Fruit fly (Drosophila melanogaster) whole organism, embryonic: Measurements from ENCODE around the gene Lasp.

Experiments used
- Awh ChIP-seq: fragments of 200-800 bp; sonication (Bioruptor generic); IDR thresholded peaks from 2 replicates; pipeline ENCODE4, ENCODE4 v1.3.6; 2022; ENCODE audit warnings: missing biosample characterization, missing genetic modification characterization
- Bgb ChIP-seq: fragments of 200-800 bp; sonication (Bioruptor generic); IDR thresholded peaks from 2 replicates; pipeline ENCODE4 v1.3.6; 2022; ENCODE audit warnings: missing biosample characterization, missing genetic modification characterization; ENCODE audit not compliant: partially characterized antibody
- CG1024 ChIP-seq: fragments of 200-800 bp; sonication (Bioruptor generic); IDR thresholded peaks from 2 replicates; pipeline ENCODE4 v1.3.6; 2022; ENCODE audit warnings: missing biosample characterization, missing genetic modification characterization
- CG10654 ChIP-seq: fragments of 200-800 bp; sonication (Bioruptor generic); optimal IDR thresholded peaks from 2 replicates; lab custom pipeline; 2016; ENCODE audit warnings: missing biosample characterization, missing genetic modification characterization
- CG11560 ChIP-seq: fragments of 200-800 bp; sonication (Bioruptor generic); IDR thresholded peaks from 3 replicates; pipeline ENCODE4 v1.3.6; 2022; ENCODE audit warnings: missing biosample characterization, missing genetic modification characterization
- CG11696 ChIP-seq: fragments of 200-800 bp; sonication (Bioruptor generic); IDR thresholded peaks from 2 replicates; pipeline ENCODE4 v1.3.6; 2022; ENCODE audit warnings: missing biosample characterization, missing genetic modification characterization
- CG12155 ChIP-seq: fragments of 200-800 bp; sonication (Bioruptor generic); optimal IDR thresholded peaks from 3 replicates; lab custom pipeline; 2016; ENCODE audit warnings: missing biosample characterization, missing genetic modification characterization
- CG12391 ChIP-seq: fragments of 200-800 bp; sonication (Bioruptor generic); optimal IDR thresholded peaks from 3 replicates; lab custom pipeline; 2018; ENCODE audit warnings: missing biosample characterization, mild to moderate bottlenecking, missing genetic modification characterization, moderate library complexity
- CG12942 ChIP-seq: fragments of 200-800 bp; sonication (Bioruptor generic); optimal IDR thresholded peaks from 3 replicates; lab custom pipeline; 2016; ENCODE audit warnings: missing biosample characterization, missing genetic modification characterization
- CG1602 ChIP-seq: fragments of 200-800 bp; sonication (Bioruptor generic); optimal IDR thresholded peaks from 3 replicates; lab custom pipeline; 2016; ENCODE audit warnings: missing biosample characterization, missing genetic modification characterization
- CG1647 ChIP-seq: fragments of 200-800 bp; sonication (Bioruptor generic); optimal IDR thresholded peaks from 3 replicates; lab custom pipeline; 2016; ENCODE audit warnings: missing biosample characterization, missing genetic modification characterization
- CG2120 ChIP-seq: fragments of 200-800 bp; sonication (Bioruptor generic); optimal IDR thresholded peaks from 3 replicates; lab custom pipeline; 2016; ENCODE audit warnings: missing biosample characterization, missing genetic modification characterization
- CG4707 ChIP-seq: fragments of 200-800 bp; sonication (Bioruptor generic); optimal IDR thresholded peaks from 2 replicates; lab custom pipeline; 2018; ENCODE audit warnings: missing biosample characterization, mild to moderate bottlenecking, missing genetic modification characterization, moderate library complexity
- CG5180 ChIP-seq: fragments of 200-800 bp; sonication (Bioruptor generic); optimal IDR thresholded peaks from 3 replicates; lab custom pipeline; 2017; ENCODE audit warnings: missing biosample characterization, missing genetic modification characterization, mild to moderate bottlenecking, moderate library complexity, missing genetic modification reagents
- CG7271 ChIP-seq: fragments of 200-800 bp; sonication (Bioruptor generic); optimal IDR thresholded peaks from 2 replicates; lab custom pipeline; 2018; ENCODE audit warnings: missing biosample characterization, mild to moderate bottlenecking, missing genetic modification characterization, moderate library complexity
- CG7786 ChIP-seq: fragments of 200-800 bp; sonication (Bioruptor generic); optimal IDR thresholded peaks from 2 replicates; lab custom pipeline; 2016; ENCODE audit warnings: missing biosample characterization, missing genetic modification characterization
- CG8388 ChIP-seq: fragments of 200-800 bp; sonication (Bioruptor generic); optimal IDR thresholded peaks from 2 replicates; lab custom pipeline; 2019; ENCODE audit warnings: missing biosample characterization, mild to moderate bottlenecking, missing genetic modification characterization, moderate library complexity
- Dad ChIP-seq: fragments of 200-800 bp; sonication (Bioruptor generic); optimal IDR thresholded peaks from 3 replicates; lab custom pipeline; 2016; ENCODE audit warnings: missing biosample characterization, missing genetic modification characterization
- HLH54F ChIP-seq: fragments of 200-800 bp; sonication (Bioruptor generic); optimal IDR thresholded peaks from 3 replicates; lab custom pipeline; 2016; ENCODE audit warnings: missing biosample characterization, missing genetic modification characterization
- Hey ChIP-seq: fragments of 200-800 bp; sonication (Bioruptor generic); optimal IDR thresholded peaks from 3 replicates; lab custom pipeline; 2018; ENCODE audit warnings: missing biosample characterization, mild to moderate bottlenecking, missing genetic modification characterization
- HmgZ ChIP-seq: fragments of 200-800 bp; sonication (Bioruptor generic); optimal IDR thresholded peaks from 2 replicates; lab custom pipeline; 2018; ENCODE audit warnings: missing biosample characterization, mild to moderate bottlenecking, missing genetic modification characterization
- Oli ChIP-seq: fragments of 200-800 bp; sonication (Bioruptor generic); optimal IDR thresholded peaks from 2 replicates; lab custom pipeline; 2018; ENCODE audit warnings: missing biosample characterization, mild to moderate bottlenecking, missing genetic modification characterization, moderate library complexity
- Ptx1 ChIP-seq: fragments of 200-800 bp; sonication (Bioruptor generic); IDR thresholded peaks from 2 replicates; pipeline ENCODE4 v1.3.6; 2022; ENCODE audit warnings: missing biosample characterization, missing genetic modification characterization
- Six4 ChIP-seq: fragments of 200-800 bp; sonication (Bioruptor generic); optimal IDR thresholded peaks from 2 replicates; lab custom pipeline; 2016; ENCODE audit warnings: missing biosample characterization, missing genetic modification characterization
- Sry-δ ChIP-seq: fragments of 200-800 bp; sonication (Bioruptor generic); optimal IDR thresholded peaks from 2 replicates; lab custom pipeline; 2016; ENCODE audit warnings: missing biosample characterization, missing genetic modification characterization
- amos ChIP-seq: fragments of 200-800 bp; sonication (Bioruptor generic); IDR thresholded peaks from 2 replicates; pipeline ENCODE4 v1.3.6; 2022; ENCODE audit warnings: missing biosample characterization, missing genetic modification characterization; ENCODE audit not compliant: partially characterized antibody
- aop ChIP-seq: fragments of 200-800 bp; sonication (Bioruptor generic); IDR thresholded peaks from 2 replicates; pipeline ENCODE4 v1.3.6; 2022; ENCODE audit warnings: missing biosample characterization, missing genetic modification characterization
- bsh ChIP-seq, 2 experiments: fragments of 200-800 bp; sonication (Bioruptor generic); optimal IDR thresholded peaks; 2 replicates each; lab custom pipeline; 2017 to 2018; ENCODE audit warnings: mild to moderate bottlenecking in 2 of 2, missing biosample characterization in 2 of 2, missing genetic modification characterization in 2 of 2, moderate library complexity in 1 of 2
- cg ChIP-seq: fragments of 200-800 bp; sonication (Bioruptor generic); optimal IDR thresholded peaks from 3 replicates; lab custom pipeline; 2019; ENCODE audit warnings: missing biosample characterization, mild to moderate bottlenecking, missing genetic modification characterization, moderate library complexity
- chn ChIP-seq: fragments of 200-800 bp; sonication (Bioruptor generic); optimal IDR thresholded peaks from 2 replicates; lab custom pipeline; 2016; ENCODE audit warnings: missing biosample characterization, missing genetic modification characterization
- crol ChIP-seq: fragments of 200-800 bp; sonication (Bioruptor generic); IDR thresholded peaks from 2 replicates; pipeline ENCODE4 v1.3.6; 2022; ENCODE audit warnings: missing biosample characterization, missing genetic modification characterization
- dmrt99B ChIP-seq: fragments of 200-800 bp; sonication (Bioruptor generic); optimal IDR thresholded peaks from 2 replicates; lab custom pipeline; 2018; ENCODE audit warnings: missing biosample characterization, mild to moderate bottlenecking, missing genetic modification characterization, moderate library complexity
- eve ChIP-seq, 2 experiments: fragments of >200 bp; optimal IDR thresholded peaks; 2 replicates each; lab custom pipeline; 2017; ENCODE audit warnings: missing biosample characterization in 2 of 2, missing genetic modification characterization in 2 of 2
- fd102C ChIP-seq: fragments of 200-800 bp; sonication (Bioruptor generic); optimal IDR thresholded peaks from 2 replicates; lab custom pipeline; 2018; ENCODE audit warnings: missing biosample characterization, mild to moderate bottlenecking, missing genetic modification characterization, moderate library complexity
- fd64A ChIP-seq: fragments of 200-800 bp; sonication (Bioruptor generic); optimal IDR thresholded peaks from 3 replicates; lab custom pipeline; 2018; ENCODE audit warnings: missing biosample characterization, mild to moderate bottlenecking, missing genetic modification characterization
- gcm2 ChIP-seq: fragments of 200-800 bp; sonication (Bioruptor generic); optimal IDR thresholded peaks from 2 replicates; lab custom pipeline; 2016; ENCODE audit warnings: missing biosample characterization, missing genetic modification characterization
- mam ChIP-seq: fragments of 200-800 bp; sonication (Bioruptor generic); optimal IDR thresholded peaks from 3 replicates; lab custom pipeline; 2016; ENCODE audit warnings: missing biosample characterization, missing genetic modification characterization
- mld ChIP-seq: fragments of 200-800 bp; sonication (Bioruptor generic); IDR thresholded peaks from 3 replicates; pipeline ENCODE4 v1.3.6; 2022; ENCODE audit warnings: missing biosample characterization, missing genetic modification characterization; ENCODE audit not compliant: partially characterized antibody
- oc ChIP-seq: fragments of 200-800 bp; sonication (Bioruptor generic); optimal IDR thresholded peaks from 2 replicates; lab custom pipeline; 2018; ENCODE audit warnings: missing biosample characterization, mild to moderate bottlenecking, missing genetic modification characterization, moderate library complexity
- otp ChIP-seq: fragments of 200-800 bp; sonication (Bioruptor generic); IDR thresholded peaks from 3 replicates; pipeline ENCODE4, ENCODE4 v1.3.6; 2022; ENCODE audit warnings: missing biosample characterization, missing genetic modification characterization
- pita ChIP-seq: fragments of 200-800 bp; sonication (Bioruptor generic); optimal IDR thresholded peaks from 2 replicates; lab custom pipeline; 2017; ENCODE audit warnings: missing biosample characterization, mild to moderate bottlenecking, missing genetic modification characterization
- pnt ChIP-seq: fragments of 200-800 bp; sonication (Bioruptor generic); optimal IDR thresholded peaks from 3 replicates; lab custom pipeline; 2016; ENCODE audit warnings: missing biosample characterization, missing genetic modification characterization
- repo ChIP-seq: fragments of 200-800 bp; sonication (Bioruptor generic); optimal IDR thresholded peaks from 2 replicates; lab custom pipeline; 2016; ENCODE audit warnings: missing biosample characterization, missing genetic modification characterization
- sim ChIP-seq: fragments of 200-800 bp; sonication (Bioruptor generic); IDR thresholded peaks from 2 replicates; pipeline ENCODE4 v1.3.6; 2022; ENCODE audit warnings: missing biosample characterization, missing genetic modification characterization
- slbo ChIP-seq: fragments of 200-800 bp; sonication (Bioruptor generic); IDR thresholded peaks from 2 replicates; pipeline ENCODE4 v1.3.6; 2022; ENCODE audit warnings: missing biosample characterization, missing genetic modification characterization
- stwl ChIP-seq: fragments of 200-800 bp; sonication (Bioruptor generic); optimal IDR thresholded peaks from 3 replicates; lab custom pipeline; 2018; ENCODE audit warnings: missing biosample characterization, mild to moderate bottlenecking, missing genetic modification characterization, moderate library complexity
- tin ChIP-seq: fragments of 200-800 bp; sonication (Bioruptor generic); optimal IDR thresholded peaks from 3 replicates; lab custom pipeline; 2016; ENCODE audit warnings: missing biosample characterization, missing genetic modification characterization
- unpg ChIP-seq: fragments of 200-800 bp; sonication (Bioruptor generic); optimal IDR thresholded peaks from 3 replicates; lab custom pipeline; 2018; ENCODE audit warnings: missing biosample characterization, mild to moderate bottlenecking, missing genetic modification characterization, moderate library complexity
- vfl ChIP-seq: fragments of 200-800 bp; sonication (Bioruptor generic); optimal IDR thresholded peaks from 2 replicates; lab custom pipeline; 2016; ENCODE audit warnings: missing biosample characterization, missing genetic modification characterization
- wek ChIP-seq: fragments of 200-800 bp; sonication (Bioruptor generic); optimal IDR thresholded peaks from 3 replicates; lab custom pipeline; 2018; ENCODE audit warnings: missing biosample characterization, mild to moderate bottlenecking, missing genetic modification characterization, moderate library complexity
- yki ChIP-seq: fragments of >200 bp; optimal IDR thresholded peaks from 3 replicates; lab custom pipeline; 2018
- zfh2 ChIP-seq: fragments of 200-800 bp; sonication (Bioruptor generic); optimal IDR thresholded peaks from 2 replicates; lab custom pipeline; 2016; ENCODE audit warnings: missing biosample characterization, missing genetic modification characterization

Gene Lasp

DNA sequence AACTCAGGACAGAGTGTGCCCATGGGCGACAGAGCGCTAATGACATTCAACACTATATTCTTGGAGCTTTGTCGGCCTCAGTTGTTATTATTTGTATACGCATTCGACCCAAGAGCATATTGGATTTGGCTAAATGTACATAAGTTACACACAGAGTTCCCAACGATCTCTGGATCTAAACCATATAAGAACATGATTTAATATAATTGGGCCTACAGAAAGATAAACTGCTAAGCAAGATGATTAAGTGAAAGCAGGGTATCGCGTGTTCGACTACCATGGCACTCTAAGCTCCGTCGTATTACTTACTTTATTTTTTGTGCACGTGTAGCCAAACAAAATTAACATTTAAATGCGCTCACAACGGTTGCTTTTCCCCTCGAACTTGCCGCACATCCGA, 48.8 kb upstream of the Lasp start:
- TF ChIP-seq Awh (GFP tag; lab: Robert Waterston, UW) (no peak), CG7786 (GFP tag; lab: Kevin White, UChicago) (no peak), unpg (GFP tag; lab: Kevin White, UChicago) (peak; percentile 46), CG4707 (GFP tag; lab: Kevin White, UChicago) (no peak), mld (no peak), tin (GFP tag; lab: Kevin White, UChicago) (no peak), fd102C (GFP tag; lab: Kevin White, UChicago) (no peak), slbo (GFP tag; lab: Robert Waterston, UW) (no peak), CG11696 (no peak), CG12391 (peak; percentile 47), Hey (tag; lab: Kevin White, UChicago) (peak; percentile 8), zfh2 (GFP tag; lab: Kevin White, UChicago) (no peak), gcm2 (GFP tag; lab: Kevin White, UChicago) (no peak), crol (GFP tag; lab: Robert Waterston, UW) (0 out of 2 replicates have a peak, but pooled peaks have one; percentile 1), pita (no peak), oc (tag; lab: Kevin White, UChicago) (peak; percentile 51), yki (lab: Kevin White, UChicago) (no peak), CG5180 (GFP tag; lab: Kevin White, UChicago) (no peak), pnt (peak; percentile 27), amos (no peak), mam (GFP tag; lab: Kevin White, UChicago) (no peak), aop (GFP tag; lab: Robert Waterston, UW) (no peak), vfl (no peak), stwl (tag; lab: Kevin White, UChicago) (no peak), Sry-δ (GFP tag; lab: Kevin White, UChicago) (no peak), HmgZ (tag; lab: Kevin White, UChicago) (no peak), Bgb (GFP tag; lab: Robert Waterston, UW) (no peak), CG12155 (GFP tag; lab: Kevin White, UChicago) (no peak), CG8388 (GFP tag; lab: Kevin White, UChicago) (peak; percentile 34), CG7271 (tag; lab: Kevin White, UChicago) (no peak), CG12942 (peak; percentile 7), CG2120 (GFP tag; lab: Kevin White, UChicago) (no peak), HLH54F (no peak), bsh (GFP tag; optimal IDR thresholded peaks at IDR 0.05; lab: Kevin White, UChicago) (peak in 1 of 2 experiments; percentile 81), CG1602 (peak; percentile 8), repo (GFP tag; lab: Kevin White, UChicago) (no peak), Oli (peak; percentile 59), Dad (GFP tag; lab: Kevin White, UChicago) (no peak), wek (GFP tag; lab: Kevin White, UChicago) (no peak), CG11560 (tag; lab: Robert Waterston, UW) (no peak), Six4 (no peak), CG10654 (GFP tag; lab: Kevin White, UChicago) (no peak), dmrt99B (tag; lab: Kevin White, UChicago) (peak; percentile 57), otp (GFP tag; lab: Robert Waterston, UW) (no peak), sim (GFP tag; lab: Robert Waterston, UW) (no peak), CG1647 (GFP tag; lab: Kevin White, UChicago) (no peak), CG1024 (no peak), fd64A (GFP tag; lab: Kevin White, UChicago) (peak; percentile 5), Ptx1 (GFP tag; lab: Robert Waterston, UW) (peak; percentile 43; the same call in 1 of the 2 replicates), eve (GFP tag; optimal IDR thresholded peaks at IDR 0.05; lab: Kevin White, UChicago) (peak in 1 of 2 experiments; percentile 78), chn (GFP tag; lab: Kevin White, UChicago) (peak; percentile 45), cg (no peak)
